Worm (Caenorhabditis elegans): Measurements from ENCODE around the gene F08F1.3.

DNA sequence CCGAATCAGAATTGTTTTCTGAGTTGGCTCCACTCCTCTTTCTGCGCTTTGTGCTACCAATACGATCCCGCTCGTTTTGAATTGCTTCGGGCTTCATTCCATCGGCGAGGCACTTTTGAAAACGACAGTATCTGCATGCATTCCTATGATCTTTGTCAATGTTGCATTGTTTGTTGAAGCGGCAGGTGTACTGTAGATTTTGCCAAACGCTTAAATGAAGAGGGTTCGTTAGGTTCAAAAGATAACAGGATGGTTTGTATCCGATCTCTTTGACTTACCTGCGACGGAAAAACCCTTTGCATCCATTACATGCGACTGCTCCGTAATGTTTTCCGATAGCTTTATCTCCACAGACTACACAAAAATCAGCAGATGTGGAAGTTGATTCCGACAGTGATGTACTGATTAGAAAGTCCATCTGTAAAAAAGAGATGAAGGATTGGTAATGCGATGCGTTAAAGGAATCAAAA, 47.2 kb downstream of the F08F1.3 start, which contains the start of gene nhr-14:
- no peak for TF ChIP-seq hlh-30 (tag; optimal IDR thresholded peaks at IDR 0.05; ENCODE audit: insufficient read depth)
- TF ChIP-seq pqm-1 (tag; optimal IDR thresholded peaks at IDR 0.05) = no peak
- TF ChIP-seq Y22D7AL.16 (tag; optimal IDR thresholded peaks at IDR 0.05) = no peak
- no peak for TF ChIP-seq ets-4 (tag; optimal IDR thresholded peaks at IDR 0.05)
